Fruit fly (Drosophila melanogaster) whole organism, prepupa: ENCODE measurements around the gene Calr.

ENCODE experiments used
- Blimp-1 ChIP-seq: fragments of 200-800 bp; sonication (Bioruptor generic); optimal IDR thresholded peaks from 3 replicates; lab custom pipeline; 2017; ENCODE audit warnings: missing biosample characterization, missing genetic modification characterization, mild to moderate bottlenecking, moderate library complexity, missing genetic modification reagents
- CG10631 ChIP-seq: fragments of 200-800 bp; sonication (Bioruptor generic); optimal IDR thresholded peaks from 2 replicates; lab custom pipeline; 2016; ENCODE audit warnings: missing biosample characterization, missing genetic modification characterization
- CG11294 ChIP-seq: fragments of 200-800 bp; sonication (Bioruptor generic); IDR thresholded peaks from 2 replicates; pipeline ENCODE4 v1.3.6; 2022; ENCODE audit warnings: missing biosample characterization, missing genetic modification characterization
- CG11762 ChIP-seq: fragments of 200-800 bp; sonication (Bioruptor generic); optimal IDR thresholded peaks from 3 replicates; lab custom pipeline; 2016; ENCODE audit warnings: missing biosample characterization, missing genetic modification characterization; ENCODE audit not compliant: insufficient read depth
- CG11902 ChIP-seq: fragments of 200-800 bp; sonication (Bioruptor generic); optimal IDR thresholded peaks from 3 replicates; lab custom pipeline; 2016; ENCODE audit warnings: missing biosample characterization, missing genetic modification characterization
- CG15336 ChIP-seq: fragments of 200-800 bp; sonication (Bioruptor generic); IDR thresholded peaks from 2 replicates; pipeline ENCODE4 v1.3.6; 2022; ENCODE audit warnings: missing biosample characterization, missing genetic modification characterization
- CG1621 ChIP-seq: fragments of 200-800 bp; sonication (Bioruptor generic); optimal IDR thresholded peaks from 3 replicates; lab custom pipeline; 2018; ENCODE audit warnings: missing biosample characterization, mild to moderate bottlenecking, missing genetic modification characterization
- CG16779 ChIP-seq: fragments of 200-800 bp; sonication (Bioruptor generic); optimal IDR thresholded peaks from 3 replicates; lab custom pipeline; 2017; ENCODE audit warnings: missing biosample characterization, mild to moderate bottlenecking, missing genetic modification characterization
- CG31627 ChIP-seq: fragments of 200-800 bp; sonication (Bioruptor generic); optimal IDR thresholded peaks from 3 replicates; lab custom pipeline; 2016; ENCODE audit warnings: missing biosample characterization, missing genetic modification characterization
- CG32006 ChIP-seq: fragments of 200-800 bp; sonication (Bioruptor generic); optimal IDR thresholded peaks from 3 replicates; lab custom pipeline; 2017; ENCODE audit warnings: missing biosample characterization, mild to moderate bottlenecking, missing genetic modification characterization
- CG34406 ChIP-seq: fragments of 200-800 bp; sonication (Bioruptor generic); optimal IDR thresholded peaks from 3 replicates; lab custom pipeline; 2016; ENCODE audit warnings: missing biosample characterization, missing genetic modification characterization
- CG3919 ChIP-seq: fragments of 200-800 bp; sonication (Bioruptor generic); optimal IDR thresholded peaks from 3 replicates; lab custom pipeline; 2016; ENCODE audit warnings: missing biosample characterization, missing genetic modification characterization
- CG6163 ChIP-seq: fragments of 200-800 bp; sonication (Bioruptor generic); IDR thresholded peaks from 3 replicates; pipeline ENCODE4 v1.3.6; 2022; ENCODE audit warnings: missing biosample characterization, missing genetic modification characterization
- CG6792 ChIP-seq: fragments of 200-800 bp; sonication (Bioruptor generic); optimal IDR thresholded peaks from 3 replicates; lab custom pipeline; 2016; ENCODE audit warnings: missing biosample characterization, missing genetic modification characterization
- CG6808 ChIP-seq: fragments of 200-800 bp; sonication (Bioruptor generic); optimal IDR thresholded peaks from 3 replicates; lab custom pipeline; 2017; ENCODE audit warnings: missing biosample characterization, missing genetic modification characterization, mild to moderate bottlenecking, moderate library complexity, missing genetic modification reagents
- CG6854 ChIP-seq: fragments of 200-800 bp; sonication (Bioruptor generic); optimal IDR thresholded peaks from 2 replicates; lab custom pipeline; 2017; ENCODE audit warnings: missing biosample characterization, mild to moderate bottlenecking, missing genetic modification characterization
- CG7368 ChIP-seq: fragments of 200-800 bp; sonication (Bioruptor generic); optimal IDR thresholded peaks from 3 replicates; lab custom pipeline; 2016; ENCODE audit warnings: missing biosample characterization, missing genetic modification characterization
- CG8119 ChIP-seq: fragments of 200-800 bp; sonication (Bioruptor generic); IDR thresholded peaks from 3 replicates; pipeline ENCODE4 v1.3.6; 2022; ENCODE audit warnings: missing biosample characterization, missing genetic modification characterization
- Eip75B ChIP-seq: fragments of 200-800 bp; sonication (Bioruptor generic); optimal IDR thresholded peaks from 3 replicates; lab custom pipeline; 2016; ENCODE audit warnings: missing biosample characterization, missing genetic modification characterization
- Eip78C ChIP-seq: fragments of 200-800 bp; sonication (Bioruptor generic); peaks from one replicate; lab custom pipeline; 2016; ENCODE audit warnings: missing biosample characterization, missing genetic modification characterization
- Eip93F ChIP-seq: fragments of 200-800 bp; sonication (Bioruptor generic); optimal IDR thresholded peaks from 2 replicates; lab custom pipeline; 2016; ENCODE audit warnings: missing biosample characterization, mild to moderate bottlenecking, missing genetic modification characterization
- Ets96B ChIP-seq: fragments of 200-800 bp; optimal IDR thresholded peaks from 2 replicates; lab custom pipeline; 2019; ENCODE audit warnings: missing biosample characterization, mild to moderate bottlenecking, missing genetic modification characterization, moderate library complexity
- Gug ChIP-seq: fragments of 200-800 bp; sonication (Bioruptor generic); IDR thresholded peaks from 2 replicates; pipeline ENCODE4 v1.3.6; 2022; ENCODE audit warnings: missing biosample characterization, missing genetic modification characterization
- Hr38 ChIP-seq: sonication (Bioruptor generic); optimal IDR thresholded peaks from 2 replicates; lab custom pipeline; 2016; ENCODE audit warnings: missing biosample characterization, missing genetic modification characterization
- Hr39 ChIP-seq: fragments of 200-800 bp; sonication (Bioruptor generic); optimal IDR thresholded peaks from 2 replicates; lab custom pipeline; 2016; ENCODE audit warnings: missing biosample characterization, missing genetic modification characterization
- Hr4 ChIP-seq: fragments of 200-800 bp; sonication (Bioruptor generic); optimal IDR thresholded peaks from 3 replicates; lab custom pipeline; 2016; ENCODE audit warnings: missing biosample characterization, missing genetic modification characterization
- Sox102F ChIP-seq: fragments of 200-800 bp; sonication (Bioruptor generic); optimal IDR thresholded peaks from 2 replicates; lab custom pipeline; 2016; ENCODE audit warnings: missing biosample characterization, mild to moderate bottlenecking, missing genetic modification characterization
- acj6 ChIP-seq: fragments of 200-800 bp; sonication (Bioruptor generic); optimal IDR thresholded peaks from 3 replicates; lab custom pipeline; 2016; ENCODE audit warnings: missing biosample characterization, missing genetic modification characterization
- cyc ChIP-seq: fragments of 200-800 bp; sonication (Bioruptor generic); optimal IDR thresholded peaks from 3 replicates; lab custom pipeline; 2016; ENCODE audit warnings: missing biosample characterization, missing genetic modification characterization
- dac ChIP-seq: fragments of 200-800 bp; sonication (Bioruptor generic); optimal IDR thresholded peaks from 2 replicates; lab custom pipeline; 2017; ENCODE audit warnings: missing biosample characterization, mild to moderate bottlenecking, missing genetic modification characterization
- eg ChIP-seq: fragments of 200-800 bp; sonication (Bioruptor generic); IDR thresholded peaks from 3 replicates; pipeline ENCODE4 v1.3.6; 2022; ENCODE audit warnings: missing biosample characterization, missing genetic modification characterization
- esn ChIP-seq: fragments of 200-800 bp; sonication (Bioruptor generic); optimal IDR thresholded peaks from 2 replicates; lab custom pipeline; 2016; ENCODE audit warnings: missing biosample characterization, mild to moderate bottlenecking, missing genetic modification characterization, moderate library complexity
- fd59A ChIP-seq: fragments of 200-800 bp; sonication (Bioruptor generic); optimal IDR thresholded peaks from 2 replicates; lab custom pipeline; 2017; ENCODE audit warnings: missing biosample characterization, mild to moderate bottlenecking, missing genetic modification characterization, missing genetic modification reagents
- fd85E ChIP-seq: fragments of 200-800 bp; sonication (Bioruptor generic); optimal IDR thresholded peaks from 3 replicates; lab custom pipeline; 2016; ENCODE audit warnings: missing biosample characterization, missing genetic modification characterization
- fkh ChIP-seq: fragments of 200-800 bp; sonication (Bioruptor generic); optimal IDR thresholded peaks from 3 replicates; lab custom pipeline; 2017; ENCODE audit warnings: missing biosample characterization, mild to moderate bottlenecking, missing genetic modification characterization, moderate library complexity
- net ChIP-seq: fragments of 200-800 bp; sonication (Bioruptor generic); optimal IDR thresholded peaks from 3 replicates; lab custom pipeline; 2016; ENCODE audit warnings: missing biosample characterization, missing genetic modification characterization
- pdm3 ChIP-seq: fragments of 200-800 bp; sonication (Bioruptor generic); optimal IDR thresholded peaks from 3 replicates; lab custom pipeline; 2016; ENCODE audit warnings: missing biosample characterization, missing genetic modification characterization
- salr ChIP-seq, 2 experiments: fragments of 200-800 bp; sonication (Bioruptor generic); optimal IDR thresholded peaks; 3 replicates each; lab custom pipeline; 2016 to 2018; ENCODE audit warnings: missing biosample characterization in 2 of 2, missing genetic modification characterization in 2 of 2, mild to moderate bottlenecking in 1 of 2
- svp ChIP-seq: fragments of 200-800 bp; sonication (Bioruptor generic); peaks from one replicate; lab custom pipeline; 2016; ENCODE audit warnings: missing biosample characterization, missing genetic modification characterization
- vri ChIP-seq: fragments of 200-800 bp; sonication (Bioruptor generic); optimal IDR thresholded peaks from 3 replicates; lab custom pipeline; 2016; ENCODE audit warnings: missing biosample characterization, mild to moderate bottlenecking, missing genetic modification characterization

Gene Calr

dm6 chr3R:9626880-9627401, 3.7 kb downstream of the Calr start, which contains the start of the genes CG9427 and CG8319 (continued):
- peak; percentile 31; the same call in 1 of the 2 replicates for TF ChIP-seq CG15336 (GFP tag; lab: Robert Waterston, UW)
- TF ChIP-seq dac = no peak
- peak; percentile 29; the same call in 2 of the 3 replicates for TF ChIP-seq CG6163 (GFP tag; lab: Robert Waterston, UW)
- no peak for TF ChIP-seq CG6854 (GFP tag; lab: Kevin White, UChicago)
- no peak for TF ChIP-seq Hr4 (GFP tag; lab: Kevin White, UChicago)
- TF ChIP-seq Blimp-1 (GFP tag; lab: Kevin White, UChicago) = no peak
- TF ChIP-seq vri = peak; percentile 16
- TF ChIP-seq CG10631 = peak; percentile 63
- no peak for TF ChIP-seq pdm3
- TF ChIP-seq Hr38 (GFP tag; lab: Kevin White, UChicago) = no peak
- TF ChIP-seq Ets96B = peak; percentile 25
- peak; percentile 93 for TF ChIP-seq fkh (GFP tag; lab: Kevin White, UChicago)
- TF ChIP-seq CG32006 (GFP tag; lab: Kevin White, UChicago) = no peak
- peak; percentile 0 for TF ChIP-seq CG7368 (GFP tag; lab: Kevin White, UChicago)
- TF ChIP-seq CG6808 (GFP tag; lab: Kevin White, UChicago) = no peak
- no peak for TF ChIP-seq svp (GFP tag; lab: Kevin White, UChicago)

- no peak for TF ChIP-seq fkh (GFP tag; lab: Kevin White, UChicago)
- peak; percentile 14 for TF ChIP-seq Eip78C (GFP tag; lab: Kevin White, UChicago)
- peak; percentile 6 for TF ChIP-seq CG6854 (GFP tag; lab: Kevin White, UChicago)
Measured at dm6 chr3R:9626266-9626665, 4.4 kb downstream of the Calr start.

- TF ChIP-seq Hr4 (GFP tag; lab: Kevin White, UChicago) (no peak), CG3919 (no peak), Hr39 (no peak), CG6854 (GFP tag; lab: Kevin White, UChicago) (no peak), CG1621 (peak; percentile 56), acj6 (GFP tag; lab: Kevin White, UChicago) (no peak), CG15336 (GFP tag; lab: Robert Waterston, UW) (0 out of 2 replicates have a peak, but pooled peaks have one; percentile 22), cyc (GFP tag; lab: Kevin White, UChicago) (no peak), fkh (GFP tag; lab: Kevin White, UChicago) (peak; percentile 17), CG6163 (GFP tag; lab: Robert Waterston, UW) (peak; percentile 31; the same call in 1 of the 3 replicates), vri (peak; percentile 52)
- TF ChIP-seq, all 60 proteins: peak for 5
Measured at dm6 chr3R:9625443-9625842, 5.2 kb downstream of the Calr start.

DNA sequence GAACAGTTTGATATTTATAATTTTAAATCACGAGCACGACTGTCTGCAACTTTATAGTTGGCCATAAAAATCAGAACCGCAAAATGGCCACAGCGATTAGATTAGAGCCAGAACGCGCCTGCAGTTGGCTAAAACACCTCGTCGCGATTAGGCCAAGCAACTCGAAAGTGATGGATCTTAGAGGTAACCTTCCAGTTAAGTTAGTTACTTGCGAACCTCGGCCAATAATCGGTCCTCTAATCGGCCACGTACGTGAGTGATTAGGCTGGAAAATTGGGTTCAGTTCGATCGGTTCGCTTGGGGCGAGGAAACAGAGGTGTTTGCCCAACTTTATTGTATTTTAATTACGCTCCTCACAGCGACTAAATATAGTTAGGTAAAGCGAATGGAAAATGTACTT, 10.4 kb downstream of the Calr start:
- no peak for TF ChIP-seq fd85E (GFP tag; lab: Kevin White, UChicago)
- TF ChIP-seq Eip93F = no peak
- no peak for TF ChIP-seq eg (GFP tag; lab: Robert Waterston, UW)
- TF ChIP-seq CG11902 (GFP tag; lab: Kevin White, UChicago) = no peak
- TF ChIP-seq, all 60 proteins: peak for 0

- TF ChIP-seq CG34406 (GFP tag; lab: Kevin White, UChicago) (peak; percentile 41), dac (peak; percentile 67), CG6163 (GFP tag; lab: Robert Waterston, UW) (peak; percentile 93), fd59A (GFP tag; lab: Kevin White, UChicago) (peak; percentile 18), Gug (GFP tag; lab: Robert Waterston, UW) (peak; percentile 89), CG1621 (no peak), CG31627 (peak; percentile 56), acj6 (GFP tag; lab: Kevin White, UChicago) (peak; percentile 62), Hr39 (peak; percentile 53), Sox102F (GFP tag; lab: Kevin White, UChicago) (peak; percentile 9), eg (GFP tag; lab: Robert Waterston, UW) (peak; percentile 96), CG11762 (GFP tag; lab: Kevin White, UChicago) (peak; percentile 67), CG6808 (GFP tag; lab: Kevin White, UChicago) (peak; percentile 53), CG16779 (peak; percentile 34), salr (GFP tag; optimal IDR thresholded peaks at IDR 0.05; lab: Kevin White, UChicago) (peak in 1 of 2 experiments; percentile 49), net (GFP tag; lab: Kevin White, UChicago) (peak; percentile 72), CG10631 (peak; percentile 61), CG11294 (GFP tag; lab: Robert Waterston, UW) (peak; percentile 90), Eip93F (no peak), CG6792 (GFP tag; lab: Kevin White, UChicago) (peak; percentile 41), CG8119 (peak; percentile 87), CG6854 (GFP tag; lab: Kevin White, UChicago) (no peak), CG11902 (GFP tag; lab: Kevin White, UChicago) (peak; percentile 62), Eip75B (GFP tag; lab: Kevin White, UChicago) (peak; percentile 38), esn (peak; percentile 46), CG7368 (GFP tag; lab: Kevin White, UChicago) (peak; percentile 43), Eip78C (GFP tag; lab: Kevin White, UChicago) (peak; percentile 94), Hr38 (GFP tag; lab: Kevin White, UChicago) (no peak), Hr4 (GFP tag; lab: Kevin White, UChicago) (peak; percentile 78), Ets96B (peak; percentile 25)
Measured at dm6 chr3R:9618331-9618730, 12.3 kb downstream of the Calr start.
